Worm (Caenorhabditis elegans) whole organism, L3 larva: ENCODE measurements around the gene C06E4.6.

ENCODE experiments used
- nhr-23 ChIP-seq: fragments of 150-350 bp; optimal IDR thresholded peaks from 2 replicates; lab custom pipeline; 2014; ENCODE audit warnings: missing biosample characterization, missing genetic modification reagents, missing genetic modification characterization
- nhr-76 ChIP-seq: fragments of 150-350 bp; sonication (generic microtip); optimal IDR thresholded peaks from 5 replicates; lab custom pipeline; 2014; ENCODE audit warnings: missing biosample characterization, missing genetic modification characterization
- zag-1 ChIP-seq: fragments of 150-350 bp; optimal IDR thresholded peaks from 2 replicates; lab custom pipeline; 2014; ENCODE audit warnings: missing biosample characterization, missing genetic modification characterization

- no peak for TF ChIP-seq nhr-23 (tag; lab: Kevin White, UChicago)
- no peak for TF ChIP-seq zag-1
- no peak for TF ChIP-seq nhr-76
Measured at ce11 chrIV:7227072-7227471, 31.0 kb downstream of the C06E4.6 start, which contains the start of gene R13A1.10.
